Worm (Caenorhabditis elegans) whole organism, L4/young adult: ENCODE data around the gene kin-16.

ENCODE experiments used
- W03F9.2 ChIP-seq: fragments of 150-350 bp; optimal IDR thresholded peaks from 2 replicates; lab custom pipeline; 2014; ENCODE audit warnings: missing biosample characterization, missing genetic modification characterization
- dao-5 ChIP-seq: sonication (generic microtip); optimal IDR thresholded peaks from 2 replicates; lab custom pipeline; 2016; ENCODE audit warnings: missing genotype, missing genetic modification characterization, moderate library complexity, missing compliant biosample characterization
- him-1 ChIP-seq: sonication (generic microtip); optimal IDR thresholded peaks from 2 replicates; lab custom pipeline; 2016; ENCODE audit warnings: missing genotype, missing genetic modification reagents, missing genetic modification characterization, missing compliant biosample characterization

DNA sequence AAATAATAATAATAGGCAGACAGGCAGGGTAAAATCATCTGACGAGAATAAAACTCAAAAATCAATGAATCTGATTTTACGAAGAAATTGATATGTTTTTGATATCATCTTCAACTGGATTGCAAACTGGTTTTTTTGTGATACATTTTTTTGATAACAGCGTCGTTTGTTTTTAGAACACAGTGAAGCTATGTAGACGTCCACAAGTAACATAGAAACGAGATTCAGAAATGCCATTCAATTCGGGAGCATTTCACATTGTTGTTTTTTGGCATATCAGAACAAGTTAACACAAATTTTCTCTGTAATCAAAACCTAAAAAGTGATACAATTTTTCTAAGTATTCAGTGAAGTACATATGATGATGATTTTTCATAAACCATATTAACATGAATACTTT, 2.3 kb upstream of the kin-16 start, which contains the start of gene chil-13:
- TF ChIP-seq W03F9.2 (no peak), him-1 (tag; lab: Kevin White, UChicago) (no peak), dao-5 (no peak)
